Worm (Caenorhabditis elegans): ENCODE measurements around the gene unc-103.
A peak's percentile ranks its signal among the peaks of the same experiment; 100 is the strongest.

unc-103 gene

ce11 chrIII:4087064-4087463 lies 28.1 kb upstream of the unc-103 start:
- TF ChIP-seq ceh-13 (GFP tag; optimal IDR thresholded peaks at IDR 0.05) (no peak), ets-7 (tag; optimal IDR thresholded peaks at IDR 0.05) (no peak), tbx-37 (GFP tag; conservative IDR thresholded peaks at IDR 0.05) (no peak), B0310.2 (tag; optimal IDR thresholded peaks at IDR 0.05) (no peak), ama-1 (optimal IDR thresholded peaks at IDR 0.05) (no peak), hnd-1 (tag; optimal IDR thresholded peaks at IDR 0.05) (no peak), ceh-36 (tag; optimal IDR thresholded peaks at IDR 0.05) (no peak)

DNA sequence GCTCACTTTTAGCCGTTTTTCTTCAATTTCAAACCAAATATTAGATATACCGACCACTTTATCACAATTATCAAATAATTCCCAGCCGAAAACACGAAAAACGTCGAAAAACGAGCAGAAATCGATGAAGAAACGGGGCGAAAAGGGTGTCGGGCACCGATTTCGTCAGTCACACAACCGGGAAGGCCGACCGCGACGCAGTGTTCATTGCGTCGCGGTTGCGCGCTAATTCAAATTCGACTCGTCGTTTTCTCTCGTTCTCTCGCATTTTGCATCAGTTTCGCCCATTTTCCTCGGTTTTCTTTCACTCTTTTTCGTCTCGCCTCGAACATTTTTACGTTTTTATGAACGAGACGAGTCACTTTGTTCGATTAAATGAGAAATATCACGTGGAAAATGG lies 27.6 kb upstream of the unc-103 start:
- TF ChIP-seq hnd-1 (tag; optimal IDR thresholded peaks at IDR 0.05) (no peak), tbx-11 (GFP tag; IDR thresholded peaks at IDR 0.05) (no peak), ama-1 (optimal IDR thresholded peaks at IDR 0.05) (no peak), hmbx-1 (tag; optimal IDR thresholded peaks at IDR 0.05) (no peak), tra-4 (tag; optimal IDR thresholded peaks at IDR 0.05) (no peak), ets-7 (tag; optimal IDR thresholded peaks at IDR 0.05) (no peak), F13C5.2 (tag; optimal IDR thresholded peaks at IDR 0.05) (peak; percentile 50), hmg-4 (GFP tag; optimal IDR thresholded peaks at IDR 0.05) (peak; percentile 53), tbx-37 (GFP tag; conservative IDR thresholded peaks at IDR 0.05) (no peak), scrt-1 (GFP tag; IDR thresholded peaks at IDR 0.05) (no peak), ceh-36 (tag; optimal IDR thresholded peaks at IDR 0.05) (no peak), pes-1 (GFP tag; IDR thresholded peaks at IDR 0.05) (no peak), ceh-13 (GFP tag; optimal IDR thresholded peaks at IDR 0.05) (no peak), sea-1 (GFP tag; conservative IDR thresholded peaks at IDR 0.05) (no peak)

DNA sequence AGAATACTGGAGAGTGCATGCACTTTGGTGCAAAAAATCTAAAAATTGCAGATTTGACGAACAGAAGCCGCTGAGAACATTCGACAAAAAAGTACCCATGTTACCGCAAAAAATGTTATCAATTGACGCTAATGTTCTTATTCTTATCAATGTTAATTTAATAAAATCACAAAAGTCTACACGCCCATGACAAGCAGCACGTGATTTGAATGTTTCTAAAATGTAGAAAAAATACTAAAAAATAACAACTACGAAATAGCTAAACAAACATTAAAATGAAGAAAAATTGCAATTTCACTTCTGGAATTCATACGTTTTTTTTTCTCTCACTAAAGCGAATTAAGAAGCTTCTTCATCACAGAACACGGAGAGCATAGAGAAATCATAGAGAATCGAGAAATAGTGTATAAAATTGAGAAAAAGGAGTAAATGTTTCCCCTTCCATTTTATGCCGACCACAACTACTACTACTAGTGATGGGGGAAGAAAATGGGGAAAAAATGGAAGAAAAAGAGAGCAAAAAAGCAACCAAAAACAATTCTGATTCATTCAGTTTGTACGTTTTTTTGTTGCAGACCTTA lies 26.8 kb upstream of the unc-103 start:
- no peak for TF ChIP-seq B0310.2 (tag; optimal IDR thresholded peaks at IDR 0.05)
- TF ChIP-seq tbx-37 (GFP tag; conservative IDR thresholded peaks at IDR 0.05), result no peak
- TF ChIP-seq aly-1 (tag; optimal IDR thresholded peaks at IDR 0.05), result no peak
- TF ChIP-seq sea-1 (GFP tag; conservative IDR thresholded peaks at IDR 0.05), result no peak

ce11 chrIII:4090773-4091172 lies 24.4 kb upstream of the unc-103 start, which contains the start of gene C03C10.2:
TSS of gene C03C10.2 (plus strand) at chrIII:4091073.
- no peak for TF ChIP-seq tbx-37 (GFP tag; conservative IDR thresholded peaks at IDR 0.05)
- no peak for TF ChIP-seq ets-7 (tag; optimal IDR thresholded peaks at IDR 0.05)
- TF ChIP-seq hmg-4 (GFP tag; optimal IDR thresholded peaks at IDR 0.05), result no peak
- TF ChIP-seq pes-1 (GFP tag; IDR thresholded peaks at IDR 0.05), result no peak
- TF ChIP-seq hmbx-1 (tag; optimal IDR thresholded peaks at IDR 0.05), result no peak
- no peak for TF ChIP-seq B0310.2 (tag; optimal IDR thresholded peaks at IDR 0.05)
- TF ChIP-seq tbx-11 (GFP tag; IDR thresholded peaks at IDR 0.05), result no peak
- TF ChIP-seq ceh-13 (GFP tag; optimal IDR thresholded peaks at IDR 0.05), result no peak
- TF ChIP-seq F13C5.2 (tag; optimal IDR thresholded peaks at IDR 0.05), result no peak
- TF ChIP-seq ceh-36 (tag; optimal IDR thresholded peaks at IDR 0.05), result no peak
- no peak for TF ChIP-seq tra-4 (tag; optimal IDR thresholded peaks at IDR 0.05)
- TF ChIP-seq sea-1 (GFP tag; conservative IDR thresholded peaks at IDR 0.05), result no peak
- TF ChIP-seq ama-1 (optimal IDR thresholded peaks at IDR 0.05), result no peak
- TF ChIP-seq scrt-1 (GFP tag; IDR thresholded peaks at IDR 0.05), result no peak
- TF ChIP-seq aly-1 (tag; optimal IDR thresholded peaks at IDR 0.05), result no peak
- TF ChIP-seq flt-1 (GFP tag; IDR thresholded peaks at IDR 0.05), result no peak
- TF ChIP-seq hnd-1 (tag; optimal IDR thresholded peaks at IDR 0.05), result no peak

ce11 chrIII:4092020-4092419 lies 23.2 kb upstream of the unc-103 start, which contains the start of gene C03C10.5:
TSS of gene C03C10.5 (minus strand) at chrIII:4092120.
- no peak for TF ChIP-seq ceh-13 (GFP tag; optimal IDR thresholded peaks at IDR 0.05)
- TF ChIP-seq pes-1 (GFP tag; IDR thresholded peaks at IDR 0.05), result no peak
- no peak for TF ChIP-seq hmbx-1 (tag; optimal IDR thresholded peaks at IDR 0.05)
- no peak for TF ChIP-seq tbx-11 (GFP tag; IDR thresholded peaks at IDR 0.05)
- TF ChIP-seq sea-1 (GFP tag; conservative IDR thresholded peaks at IDR 0.05), result no peak
- TF ChIP-seq flt-1 (GFP tag; IDR thresholded peaks at IDR 0.05), result no peak
- no peak for TF ChIP-seq hnd-1 (tag; optimal IDR thresholded peaks at IDR 0.05)
- no peak for TF ChIP-seq scrt-1 (GFP tag; IDR thresholded peaks at IDR 0.05)

DNA sequence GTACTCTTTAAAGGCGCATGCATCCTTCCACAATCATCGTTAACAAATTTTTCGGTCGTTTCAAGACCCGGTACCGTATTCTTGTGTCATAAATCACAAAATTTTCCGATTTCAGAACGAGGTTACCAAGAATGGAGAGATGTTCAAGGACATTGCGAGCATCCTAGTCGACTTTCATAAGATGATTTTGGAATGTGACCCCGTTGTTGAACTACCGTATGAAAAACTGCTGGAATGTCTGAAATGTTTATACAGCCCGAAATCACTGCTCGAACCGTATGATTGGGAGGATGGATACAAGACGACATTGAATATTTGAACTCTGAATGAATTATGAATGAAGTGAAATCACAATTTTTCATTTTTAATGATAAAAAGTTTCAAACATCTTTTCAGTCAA lies 22.2 kb upstream of the unc-103 start:
- TF ChIP-seq flt-1 (GFP tag; IDR thresholded peaks at IDR 0.05), result no peak
- no peak for TF ChIP-seq hnd-1 (tag; optimal IDR thresholded peaks at IDR 0.05)
- TF ChIP-seq ama-1 (optimal IDR thresholded peaks at IDR 0.05), result peak; percentile 86
- TF ChIP-seq hmg-4 (GFP tag; optimal IDR thresholded peaks at IDR 0.05), result no peak
- no peak for TF ChIP-seq B0310.2 (tag; optimal IDR thresholded peaks at IDR 0.05)
- no peak for TF ChIP-seq tbx-11 (GFP tag; IDR thresholded peaks at IDR 0.05)
- no peak for TF ChIP-seq hmbx-1 (tag; optimal IDR thresholded peaks at IDR 0.05)
- no peak for TF ChIP-seq F13C5.2 (tag; optimal IDR thresholded peaks at IDR 0.05)

ce11 chrIII:4094681-4095080 lies 20.5 kb upstream of the unc-103 start, which contains the start of gene rnr-2:
TSS of gene rnr-2 (minus strand) at chrIII:4094921.
- no peak for TF ChIP-seq tra-4 (tag; optimal IDR thresholded peaks at IDR 0.05)
- TF ChIP-seq ama-1 (optimal IDR thresholded peaks at IDR 0.05), result peak; percentile 80

ce11 chrIII:4095441-4096095 lies 19.6 kb upstream of the unc-103 start, which contains the start of gene C03C10.7:
TSS of gene C03C10.7 (plus strand) at chrIII:4096045.
- TF ChIP-seq B0310.2 (tag; optimal IDR thresholded peaks at IDR 0.05) (no peak), tra-4 (tag; optimal IDR thresholded peaks at IDR 0.05) (no peak), ceh-13 (GFP tag; optimal IDR thresholded peaks at IDR 0.05) (no peak), ceh-36 (tag; optimal IDR thresholded peaks at IDR 0.05) (no peak), tbx-11 (GFP tag; IDR thresholded peaks at IDR 0.05) (no peak), ama-1 (optimal IDR thresholded peaks at IDR 0.05) (no peak), scrt-1 (GFP tag; IDR thresholded peaks at IDR 0.05) (no peak), tbx-37 (GFP tag; conservative IDR thresholded peaks at IDR 0.05) (no peak), ets-7 (tag; optimal IDR thresholded peaks at IDR 0.05) (no peak), flt-1 (GFP tag; IDR thresholded peaks at IDR 0.05) (no peak), sea-1 (GFP tag; conservative IDR thresholded peaks at IDR 0.05) (no peak), hnd-1 (tag; optimal IDR thresholded peaks at IDR 0.05) (no peak), F13C5.2 (tag; optimal IDR thresholded peaks at IDR 0.05) (no peak)

All from whole organism, early embryonic.